Worm (Caenorhabditis elegans): ENCODE results near the gene ZK355.8.

Gene ZK355.8

ce11 chrII:2885518-2886449 is 41.8 kb upstream of the ZK355.8 start:
- TF ChIP-seq ztf-6 (GFP tag; IDR thresholded peaks at IDR 0.05), result no peak
- no peak for TF ChIP-seq ztf-25 (GFP tag; IDR thresholded peaks at IDR 0.05)
- no peak for TF ChIP-seq hlh-26 (GFP tag; conservative IDR thresholded peaks at IDR 0.05)
- TF ChIP-seq atf-7 (tag; optimal IDR thresholded peaks at IDR 0.05), result no peak
- TF ChIP-seq ZK185.1 (tag; optimal IDR thresholded peaks at IDR 0.05; ENCODE audit: poor library complexity, severe bottlenecking), result no peak

ce11 chrII:2888957-2889630 is 38.5 kb upstream of the ZK355.8 start, which contains the start of gene pinn-1:
TSS of gene pinn-1 (minus strand) at chrII:2889007.
- TF ChIP-seq ceh-40 (GFP tag; IDR thresholded peaks at IDR 0.05) (no peak), dpff-1 (tag; optimal IDR thresholded peaks at IDR 0.05) (no peak), Y79H2A.3 (GFP tag; conservative IDR thresholded peaks at IDR 0.05) (no peak), lir-1 (GFP tag; conservative IDR thresholded peaks at IDR 0.05) (no peak; the same call in 1 of the 2 replicates), repo-1 (tag; optimal IDR thresholded peaks at IDR 0.05) (peak; percentile 56), athp-1 (tag; optimal IDR thresholded peaks at IDR 0.05) (peak; percentile 95), F37B4.10 (GFP tag; IDR thresholded peaks at IDR 0.05) (no peak), K11D2.4 (GFP tag; IDR thresholded peaks at IDR 0.05) (peak; percentile 89), die-1 (tag; optimal IDR thresholded peaks at IDR 0.05) (no peak), mes-4 (tag; optimal IDR thresholded peaks at IDR 0.05) (no peak), chd-7 (tag; optimal IDR thresholded peaks at IDR 0.05) (peak; percentile 86), mcd-1 (GFP tag; IDR thresholded peaks at IDR 0.05) (peak; percentile 99), let-526 (GFP tag; IDR thresholded peaks at IDR 0.05) (peak; percentile 91), ceh-27 (GFP tag; optimal IDR thresholded peaks at IDR 0.05) (peak; percentile 96), F39B2.1 (GFP tag; IDR thresholded peaks at IDR 0.05) (no peak), efl-1 (GFP tag; optimal IDR thresholded peaks at IDR 0.05) (peak; percentile 52), F49E8.2 (tag; optimal IDR thresholded peaks at IDR 0.05; ENCODE audit: insufficient read depth) (no peak), nhr-90 (tag; optimal IDR thresholded peaks at IDR 0.05) (no peak), madf-10 (tag; optimal IDR thresholded peaks at IDR 0.05) (peak; percentile 69), somi-1 (GFP tag; optimal IDR thresholded peaks at IDR 0.05) (no peak), zfh-2 (GFP tag; conservative IDR thresholded peaks at IDR 0.05) (peak; percentile 49; the same call in 1 of the 2 replicates), ama-1 (optimal IDR thresholded peaks at IDR 0.05) (no peak), ama-1 (GFP tag; optimal IDR thresholded peaks at IDR 0.05) (no peak), hlh-12 (tag; optimal IDR thresholded peaks at IDR 0.05) (no peak), dox-1 (GFP tag; IDR thresholded peaks at IDR 0.05) (peak; percentile 94), B0261.1 (tag; optimal IDR thresholded peaks at IDR 0.05) (peak; percentile 21), ceh-91 (GFP tag; IDR thresholded peaks at IDR 0.05) (peak; percentile 79), gei-17 (GFP tag; optimal IDR thresholded peaks at IDR 0.05) (no peak), B0035.1 (tag; optimal IDR thresholded peaks at IDR 0.05) (no peak), B0019.2 (GFP tag; conservative IDR thresholded peaks at IDR 0.05) (peak; percentile 63; the same call in 1 of the 2 replicates), ets-4 (GFP tag; optimal IDR thresholded peaks at IDR 0.05) (no peak), akir-1 (GFP tag; optimal IDR thresholded peaks at IDR 0.05) (no peak), lag-1 (GFP tag; IDR thresholded peaks at IDR 0.05) (no peak), snpc-1.1 (tag; optimal IDR thresholded peaks at IDR 0.05; ENCODE audit: insufficient read depth) (peak; percentile 17), ztf-26 (tag; optimal IDR thresholded peaks at IDR 0.05) (peak; percentile 69), madf-8 (GFP tag; conservative IDR thresholded peaks at IDR 0.05) (peak; percentile 65), nfya-1 (tag; optimal IDR thresholded peaks at IDR 0.05; ENCODE audit: borderline replicate concordance, insufficient read depth) (no peak), F57C9.4 (tag; optimal IDR thresholded peaks at IDR 0.05) (peak; percentile 61), atf-7 (tag; optimal IDR thresholded peaks at IDR 0.05) (peak; percentile 68), Y95B8A.8 (GFP tag; IDR thresholded peaks at IDR 0.05) (peak; percentile 77), rcor-1 (GFP tag; IDR thresholded peaks at IDR 0.05) (peak; percentile 91)
